Fruit fly (Drosophila melanogaster) whole organism, embryonic: Measurements from ENCODE around the gene ftz.

ENCODE experiments used
- Adf1 ChIP-seq: fragments of 200-800 bp; sonication (Bioruptor generic); IDR thresholded peaks from 2 replicates; pipeline ENCODE4 v1.3.6; 2022; ENCODE audit warnings: missing biosample characterization, missing genetic modification characterization
- CG10462 ChIP-seq: fragments of 200-800 bp; sonication (Bioruptor generic); optimal IDR thresholded peaks from 2 replicates; lab custom pipeline; 2016; ENCODE audit warnings: missing biosample characterization, missing genetic modification characterization
- CG13296 ChIP-seq: fragments of 200-800 bp; sonication (Bioruptor generic); optimal IDR thresholded peaks from 3 replicates; lab custom pipeline; 2018; ENCODE audit warnings: missing biosample characterization, mild to moderate bottlenecking, missing genetic modification characterization
- CG13624 ChIP-seq: fragments of 200-800 bp; sonication (Bioruptor generic); optimal IDR thresholded peaks from 2 replicates; lab custom pipeline; 2016; ENCODE audit warnings: missing biosample characterization, missing genetic modification characterization
- CG15479 ChIP-seq: fragments of 200-800 bp; sonication (Bioruptor generic); optimal IDR thresholded peaks from 3 replicates; lab custom pipeline; 2019; ENCODE audit warnings: missing biosample characterization, mild to moderate bottlenecking, missing genetic modification characterization, moderate library complexity
- CG17359 ChIP-seq: fragments of 200-800 bp; sonication (Bioruptor generic); optimal IDR thresholded peaks from 3 replicates; lab custom pipeline; 2018; ENCODE audit warnings: missing biosample characterization, mild to moderate bottlenecking, missing genetic modification characterization, moderate library complexity
- CG17385 ChIP-seq: fragments of 200-800 bp; sonication (Bioruptor generic); optimal IDR thresholded peaks from 3 replicates; lab custom pipeline; 2018; ENCODE audit warnings: missing biosample characterization, mild to moderate bottlenecking, missing genetic modification characterization
- CG3281 ChIP-seq: fragments of 200-800 bp; sonication (Bioruptor generic); optimal IDR thresholded peaks from 3 replicates; lab custom pipeline; 2017; ENCODE audit warnings: missing biosample characterization, mild to moderate bottlenecking, missing genetic modification characterization
- CG4854 ChIP-seq: fragments of 200-800 bp; sonication (Bioruptor generic); optimal IDR thresholded peaks from 2 replicates; lab custom pipeline; 2016; ENCODE audit warnings: missing biosample characterization, missing genetic modification characterization, inconsistent platforms
- CG6854 ChIP-seq: fragments of 200-800 bp; sonication (Bioruptor generic); optimal IDR thresholded peaks from 3 replicates; lab custom pipeline; 2017; ENCODE audit warnings: missing biosample characterization, mild to moderate bottlenecking, missing genetic modification characterization
- CG7271 ChIP-seq: fragments of 200-800 bp; sonication (Bioruptor generic); optimal IDR thresholded peaks from 2 replicates; lab custom pipeline; 2018; ENCODE audit warnings: missing biosample characterization, mild to moderate bottlenecking, missing genetic modification characterization, moderate library complexity
- CG8359 ChIP-seq: fragments of 200-800 bp; sonication (Bioruptor generic); optimal IDR thresholded peaks from 2 replicates; lab custom pipeline; 2017; ENCODE audit warnings: missing biosample characterization, mild to moderate bottlenecking, missing genetic modification characterization, borderline replicate concordance
- CG8478 ChIP-seq: fragments of >200 bp; optimal IDR thresholded peaks from 2 replicates; lab custom pipeline; 2018
- CG8765 ChIP-seq: fragments of 200-800 bp; sonication (Bioruptor generic); IDR thresholded peaks from 2 replicates; pipeline ENCODE4 v1.3.6; 2022; ENCODE audit warnings: missing biosample characterization, missing genetic modification characterization
- CG9215 ChIP-seq: fragments of 200-800 bp; sonication (Bioruptor generic); IDR thresholded peaks from 2 replicates; pipeline ENCODE4 v1.3.6; 2022; ENCODE audit warnings: missing biosample characterization, missing genetic modification characterization
- Camta ChIP-seq: fragments of 200-800 bp; sonication (Bioruptor generic); optimal IDR thresholded peaks from 2 replicates; lab custom pipeline; 2016; ENCODE audit warnings: missing biosample characterization, missing genetic modification characterization
- Ets65A ChIP-seq: fragments of 200-800 bp; sonication (Bioruptor generic); peaks from one replicate; lab custom pipeline; 2016; ENCODE audit warnings: missing biosample characterization, missing genetic modification characterization
- Gug ChIP-seq: fragments of 200-800 bp; sonication (Bioruptor generic); IDR thresholded peaks from 4 replicates; pipeline ENCODE4 v1.3.6; 2022; ENCODE audit warnings: missing biosample characterization, missing genetic modification characterization
- HLH54F ChIP-seq: fragments of 200-800 bp; sonication (Bioruptor generic); optimal IDR thresholded peaks from 3 replicates; lab custom pipeline; 2016; ENCODE audit warnings: missing biosample characterization, missing genetic modification characterization
- Jarid2 ChIP-seq: fragments of 200-800 bp; sonication (Bioruptor generic); optimal IDR thresholded peaks from 3 replicates; lab custom pipeline; 2017; ENCODE audit warnings: mild to moderate bottlenecking, missing biosample characterization, missing genetic modification reagents, missing genetic modification characterization
- NC2α ChIP-seq: fragments of 200-800 bp; sonication (Bioruptor generic); optimal IDR thresholded peaks from 2 replicates; lab custom pipeline; 2016; ENCODE audit warnings: missing biosample characterization, missing genetic modification characterization
- NFAT ChIP-seq: fragments of 200-800 bp; sonication (Bioruptor generic); IDR thresholded peaks from 2 replicates; pipeline ENCODE4 v1.3.6; 2022; ENCODE audit warnings: missing biosample characterization, missing genetic modification characterization
- Neu2 ChIP-seq: fragments of 200-800 bp; sonication (Bioruptor generic); optimal IDR thresholded peaks from 3 replicates; lab custom pipeline; 2016; ENCODE audit warnings: missing biosample characterization, missing genetic modification characterization, borderline replicate concordance
- Oaz ChIP-seq: fragments of 200-800 bp; sonication (Bioruptor generic); IDR thresholded peaks from 2 replicates; pipeline ENCODE4 v1.3.6; 2022; ENCODE audit warnings: missing biosample characterization, missing genetic modification characterization
- Sry-β ChIP-seq: fragments of 200-800 bp; sonication (Bioruptor generic); optimal IDR thresholded peaks from 2 replicates; lab custom pipeline; 2018; ENCODE audit warnings: missing biosample characterization, mild to moderate bottlenecking, missing genetic modification characterization, moderate library complexity
- Taf1 ChIP-seq: fragments of 200-800 bp; sonication (Bioruptor generic); IDR thresholded peaks from 2 replicates; pipeline ENCODE4 v1.3.6; 2022; ENCODE audit warnings: missing biosample characterization, missing genetic modification characterization
- Trl ChIP-seq, 3 experiments: fragments of >200 bp in 2 of 3; fragments of 200-800 bp in 1 of 3; sonication (Bioruptor generic) in 1 of 3; optimal IDR thresholded peaks; 2 replicates in 1 of 3; 3 replicates in 2 of 3; lab custom pipeline; 2016 to 2017; ENCODE audit warnings: missing biosample characterization in 1 of 3, missing genetic modification characterization in 1 of 3
- ara ChIP-seq: fragments of 200-800 bp; sonication (Bioruptor generic); IDR thresholded peaks from 2 replicates; pipeline ENCODE4 v1.3.6; 2022; ENCODE audit warnings: missing biosample characterization, missing genetic modification characterization
- cad ChIP-seq: fragments of >200 bp; optimal IDR thresholded peaks from 2 replicates; lab custom pipeline; 2017; ENCODE audit warnings: missing biosample characterization, missing genetic modification characterization
- cg ChIP-seq: fragments of 200-800 bp; sonication (Bioruptor generic); optimal IDR thresholded peaks from 3 replicates; lab custom pipeline; 2019; ENCODE audit warnings: missing biosample characterization, mild to moderate bottlenecking, missing genetic modification characterization, moderate library complexity
- gcm ChIP-seq: fragments of 200-800 bp; sonication (Bioruptor generic); optimal IDR thresholded peaks from 2 replicates; lab custom pipeline; 2019; ENCODE audit warnings: missing biosample characterization, mild to moderate bottlenecking, missing genetic modification characterization, moderate library complexity
- kah ChIP-seq: fragments of 200-800 bp; sonication (Bioruptor generic); optimal IDR thresholded peaks from 2 replicates; lab custom pipeline; 2018; ENCODE audit warnings: missing biosample characterization, mild to moderate bottlenecking, missing genetic modification characterization
- lilli ChIP-seq: fragments of 200-800 bp; sonication (Bioruptor generic); optimal IDR thresholded peaks from 3 replicates; lab custom pipeline; 2016; ENCODE audit warnings: missing biosample characterization, missing genetic modification characterization
- mld ChIP-seq: fragments of 200-800 bp; sonication (Bioruptor generic); IDR thresholded peaks from 3 replicates; pipeline ENCODE4 v1.3.6; 2022; ENCODE audit warnings: missing biosample characterization, missing genetic modification characterization; ENCODE audit not compliant: partially characterized antibody
- org-1 ChIP-seq: fragments of 200-800 bp; sonication (Bioruptor generic); optimal IDR thresholded peaks from 2 replicates; lab custom pipeline; 2017; ENCODE audit warnings: missing biosample characterization, missing genetic modification characterization
- prd ChIP-seq, 3 experiments: fragments of >200 bp in 2 of 3; fragments of 200-800 bp in 1 of 3; sonication (Bioruptor generic) in 1 of 3; optimal IDR thresholded peaks in 2 of 3; IDR thresholded peaks in 1 of 3; 2 replicates in 2 of 3; 3 replicates in 1 of 3; pipeline versions ENCODE4 v1.3.6 to Lab custom; 2017 to 2022; ENCODE audit warnings: missing biosample characterization in 1 of 3, missing genetic modification characterization in 1 of 3
- sd ChIP-seq: fragments of 200-800 bp; sonication (Bioruptor generic); optimal IDR thresholded peaks from 3 replicates; lab custom pipeline; 2018; ENCODE audit warnings: missing biosample characterization, mild to moderate bottlenecking, missing genetic modification characterization, moderate library complexity
- sim ChIP-seq: fragments of 200-800 bp; sonication (Bioruptor generic); IDR thresholded peaks from 2 replicates; pipeline ENCODE4 v1.3.6; 2022; ENCODE audit warnings: missing biosample characterization, missing genetic modification characterization
- sqz ChIP-seq: fragments of 200-800 bp; sonication (Bioruptor generic); optimal IDR thresholded peaks from 3 replicates; lab custom pipeline; 2018; ENCODE audit warnings: missing biosample characterization, mild to moderate bottlenecking, missing genetic modification characterization
- tll ChIP-seq, 2 experiments: fragments of 200-800 bp in 1 of 2; fragments of >200 bp in 1 of 2; sonication (Bioruptor generic) in 1 of 2; optimal IDR thresholded peaks; 2 replicates each; lab custom pipeline; 2017 to 2019; ENCODE audit warnings: missing biosample characterization in 2 of 2, missing genetic modification characterization in 2 of 2, mild to moderate bottlenecking in 1 of 2, moderate library complexity in 1 of 2
- trem ChIP-seq: fragments of 200-800 bp; optimal IDR thresholded peaks from 3 replicates; lab custom pipeline; 2019; ENCODE audit warnings: missing biosample characterization, mild to moderate bottlenecking, missing genetic modification characterization, moderate library complexity
- unc-4 ChIP-seq: fragments of 200-800 bp; sonication (Bioruptor generic); IDR thresholded peaks from 2 replicates; pipeline ENCODE4 v1.3.6; 2022; ENCODE audit warnings: missing biosample characterization, missing genetic modification characterization; ENCODE audit not compliant: partially characterized antibody
- unpg ChIP-seq: fragments of 200-800 bp; sonication (Bioruptor generic); optimal IDR thresholded peaks from 3 replicates; lab custom pipeline; 2018; ENCODE audit warnings: missing biosample characterization, mild to moderate bottlenecking, missing genetic modification characterization, moderate library complexity
- vvl ChIP-seq: fragments of 200-800 bp; sonication (Bioruptor generic); IDR thresholded peaks from 2 replicates; pipeline ENCODE4 v1.3.6; 2022; ENCODE audit warnings: missing biosample characterization, missing genetic modification characterization
- zen ChIP-seq: fragments of 200-800 bp; sonication (Bioruptor generic); optimal IDR thresholded peaks from 3 replicates; lab custom pipeline; 2018; ENCODE audit warnings: missing biosample characterization, mild to moderate bottlenecking, missing genetic modification characterization, moderate library complexity
- zf30C ChIP-seq: fragments of 200-800 bp; sonication (Bioruptor generic); optimal IDR thresholded peaks from 3 replicates; lab custom pipeline; 2018; ENCODE audit warnings: missing biosample characterization, mild to moderate bottlenecking, missing genetic modification characterization

The ftz gene

dm6 chr3R:6885182-6885789 is 21.2 kb downstream of the ftz start (continued):
- TF ChIP-seq tll (GFP tag; optimal IDR thresholded peaks at IDR 0.05; lab: Kevin White, UChicago) (peak; percentile 23 to 100), Neu2 (peak; percentile 22), CG7271 (peak; percentile 79), Ets65A (peak; percentile 44), prd (optimal IDR thresholded peaks at IDR 0.05; lab: Kevin White, UChicago) (no peak), prd (GFP tag; IDR thresholded peaks at IDR 0.05; lab: Robert Waterston, UW) (0 out of 3 replicates have a peak, but pooled peaks have one; percentile 27)

DNA sequence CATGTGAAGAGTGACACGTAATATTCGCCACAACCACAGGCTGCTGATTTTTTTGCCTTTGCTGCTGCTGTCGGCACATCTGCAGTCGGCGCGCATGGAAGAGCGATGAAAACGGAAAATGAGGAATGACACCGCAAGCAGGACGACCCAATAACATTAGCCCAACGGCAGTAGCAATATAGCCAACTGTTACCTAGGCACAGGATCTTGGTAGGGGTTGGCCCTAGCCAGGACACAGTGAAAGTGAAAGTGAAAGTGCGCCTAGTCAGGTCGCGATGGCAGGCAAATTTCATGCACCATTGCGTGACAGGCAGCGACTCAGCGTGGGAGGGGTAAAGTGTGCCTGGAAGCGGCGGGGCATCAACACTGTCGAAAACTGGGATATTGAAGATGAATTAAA is 24.7 kb downstream of the ftz start:
- TF ChIP-seq Taf1 (GFP tag; lab: Robert Waterston, UW) (no peak), zen (tag; lab: Kevin White, UChicago) (peak; percentile 50), tll (GFP tag; optimal IDR thresholded peaks at IDR 0.05; lab: Kevin White, UChicago) (peak in 1 of 2 experiments; percentile 79), CG8478 (peak; percentile 26), zf30C (GFP tag; lab: Kevin White, UChicago) (peak; percentile 19), Ets65A (peak; percentile 6), CG15479 (GFP tag; lab: Kevin White, UChicago) (peak; percentile 98), HLH54F (GFP tag; lab: Kevin White, UChicago) (no peak), cad (peak; percentile 28)

dm6 chr3R:6893137-6893578 is 29.0 kb downstream of the ftz start:
- peak; percentile 98 for TF ChIP-seq cg (GFP tag; lab: Kevin White, UChicago)
- TF ChIP-seq lilli (GFP tag; lab: Kevin White, UChicago): no peak
- no peak for TF ChIP-seq Oaz (GFP tag; lab: Robert Waterston, UW)
- no peak for TF ChIP-seq Sry-β (GFP tag; lab: Kevin White, UChicago)
- no peak for TF ChIP-seq sd (tag; lab: Kevin White, UChicago)
- TF ChIP-seq CG8765 (GFP tag; lab: Robert Waterston, UW): no peak
- peak; percentile 23; the same call in 1 of the 2 replicates for TF ChIP-seq sim (GFP tag; lab: Robert Waterston, UW)
- TF ChIP-seq Gug (GFP tag; lab: Robert Waterston, UW): no peak
- no peak for TF ChIP-seq CG3281 (GFP tag; lab: Kevin White, UChicago)
- no peak for TF ChIP-seq sqz (GFP tag; lab: Kevin White, UChicago)
- TF ChIP-seq Jarid2 (GFP tag; lab: Kevin White, UChicago): peak; percentile 49
- TF ChIP-seq unc-4 (GFP tag; lab: Robert Waterston, UW): no peak
- TF ChIP-seq kah (GFP tag; lab: Kevin White, UChicago): no peak
- no peak for TF ChIP-seq CG17385 (GFP tag; lab: Kevin White, UChicago)
- no peak for TF ChIP-seq gcm (GFP tag; lab: Kevin White, UChicago)
- no peak for TF ChIP-seq trem
- peak; percentile 51 to 56 for TF ChIP-seq Trl (optimal IDR thresholded peaks at IDR 0.05; lab: Kevin White, UChicago)
- no peak for TF ChIP-seq Trl (GFP tag; optimal IDR thresholded peaks at IDR 0.05; lab: Kevin White, UChicago)
- no peak for TF ChIP-seq Camta (GFP tag; lab: Kevin White, UChicago)
- no peak for TF ChIP-seq vvl (GFP tag; lab: Robert Waterston, UW)
- peak; percentile 58 for TF ChIP-seq Ets65A
- no peak for TF ChIP-seq CG17359
- TF ChIP-seq CG4854 (GFP tag; lab: Kevin White, UChicago): no peak
- no peak for TF ChIP-seq CG6854 (GFP tag; lab: Kevin White, UChicago)
- peak; percentile 35 for TF ChIP-seq CG13624 (GFP tag; lab: Kevin White, UChicago)
- TF ChIP-seq CG8478: peak; percentile 98
- no peak for TF ChIP-seq CG13296 (GFP tag; lab: Kevin White, UChicago)
- TF ChIP-seq unpg (GFP tag; lab: Kevin White, UChicago): no peak
- peak; percentile 78 for TF ChIP-seq Adf1 (GFP tag; lab: Robert Waterston, UW)
- no peak for TF ChIP-seq CG9215 (GFP tag; lab: Robert Waterston, UW)
- TF ChIP-seq NC2α (GFP tag; lab: Kevin White, UChicago): no peak
- TF ChIP-seq CG8359 (GFP tag; lab: Kevin White, UChicago): no peak
- no peak for TF ChIP-seq mld (GFP tag; lab: Robert Waterston, UW)
- no peak for TF ChIP-seq NFAT (GFP tag; lab: Robert Waterston, UW)
- TF ChIP-seq ara: 0 out of 2 replicates have a peak, but pooled peaks have one; percentile 25
- peak; percentile 29 for TF ChIP-seq CG10462 (GFP tag; lab: Kevin White, UChicago)
- no peak for TF ChIP-seq org-1 (GFP tag; lab: Kevin White, UChicago)
